Fruit fly (Drosophila melanogaster) whole organism, embryonic: ENCODE data around the gene CG17032.

ENCODE experiments used
- Aef1 ChIP-seq: fragments of 200-800 bp; sonication (Bioruptor generic); IDR thresholded peaks from 3 replicates; pipeline ENCODE4 v1.3.6; 2022; ENCODE audit warnings: missing biosample characterization, missing genetic modification characterization
- Bteb2 ChIP-seq: fragments of 200-800 bp; sonication (Bioruptor generic); optimal IDR thresholded peaks from 2 replicates; lab custom pipeline; 2016; ENCODE audit warnings: missing biosample characterization, missing genetic modification characterization
- C15 ChIP-seq: fragments of 200-800 bp; sonication (Bioruptor generic); IDR thresholded peaks from 3 replicates; pipeline ENCODE4 v1.3.6; 2022; ENCODE audit warnings: missing biosample characterization, missing genetic modification characterization
- CG10654 ChIP-seq: fragments of 200-800 bp; sonication (Bioruptor generic); optimal IDR thresholded peaks from 2 replicates; lab custom pipeline; 2016; ENCODE audit warnings: missing biosample characterization, missing genetic modification characterization
- CG10959 ChIP-seq: fragments of 200-800 bp; sonication (Bioruptor generic); IDR thresholded peaks from 2 replicates; pipeline ENCODE4 v1.3.6; 2022; ENCODE audit warnings: missing biosample characterization, missing genetic modification characterization
- CG11247 ChIP-seq: fragments of 200-800 bp; sonication (Bioruptor generic); IDR thresholded peaks from 2 replicates; pipeline ENCODE4 v1.3.6; 2022; ENCODE audit warnings: missing biosample characterization, missing genetic modification characterization
- CG12071 ChIP-seq: fragments of 200-800 bp; sonication (Bioruptor generic); optimal IDR thresholded peaks from 3 replicates; lab custom pipeline; 2018; ENCODE audit warnings: missing biosample characterization, mild to moderate bottlenecking, missing genetic modification characterization
- CG1602 ChIP-seq: fragments of 200-800 bp; sonication (Bioruptor generic); optimal IDR thresholded peaks from 3 replicates; lab custom pipeline; 2016; ENCODE audit warnings: missing biosample characterization, missing genetic modification characterization
- CG1792 ChIP-seq: fragments of 200-800 bp; sonication (Bioruptor generic); optimal IDR thresholded peaks from 2 replicates; lab custom pipeline; 2016; ENCODE audit warnings: missing biosample characterization, missing genetic modification characterization
- CG3407 ChIP-seq: fragments of 200-800 bp; sonication (Bioruptor generic); optimal IDR thresholded peaks from 2 replicates; lab custom pipeline; 2018; ENCODE audit warnings: missing biosample characterization, mild to moderate bottlenecking, missing genetic modification characterization
- CG4282 ChIP-seq: fragments of 200-800 bp; sonication (Bioruptor generic); optimal IDR thresholded peaks from 2 replicates; lab custom pipeline; 2016; ENCODE audit warnings: missing biosample characterization, missing genetic modification characterization
- CG5180 ChIP-seq: fragments of 200-800 bp; sonication (Bioruptor generic); optimal IDR thresholded peaks from 3 replicates; lab custom pipeline; 2017; ENCODE audit warnings: missing biosample characterization, missing genetic modification characterization, mild to moderate bottlenecking, moderate library complexity, missing genetic modification reagents
- CG6654 ChIP-seq: fragments of 200-800 bp; sonication (Bioruptor generic); optimal IDR thresholded peaks from 2 replicates; lab custom pipeline; 2017; ENCODE audit warnings: missing biosample characterization, mild to moderate bottlenecking, missing genetic modification characterization
- CG7839 ChIP-seq: fragments of 200-800 bp; sonication (Bioruptor generic); optimal IDR thresholded peaks from 3 replicates; lab custom pipeline; 2018; ENCODE audit warnings: missing biosample characterization, mild to moderate bottlenecking, missing genetic modification characterization, moderate library complexity
- CG9727 ChIP-seq: fragments of 200-800 bp; sonication (Bioruptor generic); optimal IDR thresholded peaks from 3 replicates; lab custom pipeline; 2017; ENCODE audit warnings: missing biosample characterization, mild to moderate bottlenecking, missing genetic modification characterization
- CrebB ChIP-seq: fragments of 200-800 bp; sonication (Bioruptor generic); optimal IDR thresholded peaks from 3 replicates; lab custom pipeline; 2018; ENCODE audit warnings: missing biosample characterization, mild to moderate bottlenecking, missing genetic modification characterization
- Dad ChIP-seq: fragments of 200-800 bp; sonication (Bioruptor generic); optimal IDR thresholded peaks from 3 replicates; lab custom pipeline; 2016; ENCODE audit warnings: missing biosample characterization, missing genetic modification characterization
- Dref ChIP-seq: fragments of 200-800 bp; sonication (Bioruptor generic); IDR thresholded peaks from 2 replicates; pipeline ENCODE4 v1.3.6; 2022; ENCODE audit warnings: missing biosample characterization, missing genetic modification characterization
- E2f1 ChIP-seq: fragments of 200-800 bp; sonication (Bioruptor generic); IDR thresholded peaks from 2 replicates; pipeline ENCODE4 v1.3.6; 2022; ENCODE audit warnings: missing biosample characterization, missing genetic modification characterization
- E2f2 ChIP-seq: fragments of 200-800 bp; sonication (Bioruptor generic); IDR thresholded peaks from 2 replicates; pipeline ENCODE4 v1.3.6; 2022; ENCODE audit warnings: missing biosample characterization, missing genetic modification characterization
- Fer2 ChIP-seq: fragments of 200-800 bp; sonication (Bioruptor generic); optimal IDR thresholded peaks from 2 replicates; lab custom pipeline; 2018; ENCODE audit warnings: missing biosample characterization, mild to moderate bottlenecking, missing genetic modification characterization, moderate library complexity
- Hsf ChIP-seq: fragments of 200-800 bp; sonication (Bioruptor generic); optimal IDR thresholded peaks from 3 replicates; lab custom pipeline; 2016; ENCODE audit warnings: missing biosample characterization, missing genetic modification characterization
- Mad ChIP-seq: fragments of 200-800 bp; sonication (Bioruptor generic); optimal IDR thresholded peaks from 2 replicates; lab custom pipeline; 2016; ENCODE audit warnings: missing biosample characterization, missing genetic modification characterization
- Max ChIP-seq: fragments of 200-800 bp; sonication (Bioruptor generic); optimal IDR thresholded peaks from 2 replicates; lab custom pipeline; 2016; ENCODE audit warnings: missing biosample characterization, mild to moderate bottlenecking, missing genetic modification characterization
- Optix ChIP-seq: fragments of 200-800 bp; sonication (Bioruptor generic); IDR thresholded peaks from 3 replicates; pipeline ENCODE4 v1.3.6; 2022; ENCODE audit warnings: missing biosample characterization, missing genetic modification characterization
- Ptx1 ChIP-seq: fragments of 200-800 bp; sonication (Bioruptor generic); IDR thresholded peaks from 2 replicates; pipeline ENCODE4 v1.3.6; 2022; ENCODE audit warnings: missing biosample characterization, missing genetic modification characterization
- Side ChIP-seq: fragments of 200-800 bp; sonication (Bioruptor generic); optimal IDR thresholded peaks from 2 replicates; lab custom pipeline; 2016; ENCODE audit warnings: missing biosample characterization, missing genetic modification characterization
- ac ChIP-seq: fragments of 200-800 bp; sonication (Bioruptor generic); optimal IDR thresholded peaks from 3 replicates; lab custom pipeline; 2017; ENCODE audit warnings: missing biosample characterization, mild to moderate bottlenecking, missing genetic modification characterization
- ara ChIP-seq: fragments of 200-800 bp; sonication (Bioruptor generic); IDR thresholded peaks from 2 replicates; pipeline ENCODE4 v1.3.6; 2022; ENCODE audit warnings: missing biosample characterization, missing genetic modification characterization
- ase ChIP-seq: fragments of 200-800 bp; sonication (Bioruptor generic); IDR thresholded peaks from 3 replicates; pipeline ENCODE4 v1.3.6; 2022; ENCODE audit warnings: missing biosample characterization, missing genetic modification characterization
- bsh ChIP-seq, 2 experiments: fragments of 200-800 bp; sonication (Bioruptor generic); optimal IDR thresholded peaks; 2 replicates each; lab custom pipeline; 2017 to 2018; ENCODE audit warnings: mild to moderate bottlenecking in 2 of 2, missing biosample characterization in 2 of 2, missing genetic modification characterization in 2 of 2, moderate library complexity in 1 of 2
- cas ChIP-seq: fragments of 200-800 bp; sonication (Bioruptor generic); IDR thresholded peaks from 2 replicates; pipeline ENCODE4 v1.3.6; 2022; ENCODE audit warnings: missing biosample characterization, missing genetic modification characterization
- caup ChIP-seq: fragments of 200-800 bp; sonication (Bioruptor generic); optimal IDR thresholded peaks from 3 replicates; lab custom pipeline; 2017; ENCODE audit warnings: missing biosample characterization, mild to moderate bottlenecking, missing genetic modification characterization, moderate library complexity; ENCODE audit not compliant: severe bottlenecking
- esg ChIP-seq: fragments of 200-800 bp; sonication (Bioruptor generic); conservative IDR thresholded peaks from 2 replicates; pipeline ENCODE4 v1.3.6; 2022; ENCODE audit warnings: missing biosample characterization, missing genetic modification characterization
- jing ChIP-seq: fragments of 200-800 bp; sonication (Bioruptor generic); optimal IDR thresholded peaks from 2 replicates; lab custom pipeline; 2018; ENCODE audit warnings: missing biosample characterization, mild to moderate bottlenecking, missing genetic modification characterization
- lab ChIP-seq: fragments of 200-800 bp; sonication (Bioruptor generic); optimal IDR thresholded peaks from 3 replicates; lab custom pipeline; 2017; ENCODE audit warnings: missing biosample characterization, missing genetic modification characterization, mild to moderate bottlenecking, moderate library complexity, missing genetic modification reagents
- pum ChIP-seq: fragments of 200-800 bp; sonication (Bioruptor generic); optimal IDR thresholded peaks from 2 replicates; lab custom pipeline; 2016; ENCODE audit warnings: missing biosample characterization, missing genetic modification characterization
- shn ChIP-seq: fragments of 200-800 bp; sonication (Bioruptor generic); optimal IDR thresholded peaks from 3 replicates; lab custom pipeline; 2016; ENCODE audit warnings: missing biosample characterization, missing genetic modification characterization
- slou ChIP-seq: fragments of 200-800 bp; sonication (Bioruptor generic); optimal IDR thresholded peaks from 3 replicates; lab custom pipeline; 2016; ENCODE audit warnings: missing biosample characterization, missing genetic modification characterization
- ttk ChIP-seq: fragments of 200-800 bp; sonication (Bioruptor generic); IDR thresholded peaks from 2 replicates; pipeline ENCODE4 v2.1.2; 2022; ENCODE audit warnings: missing biosample characterization, missing genetic modification characterization
- twi ChIP-seq: fragments of 200-800 bp; optimal IDR thresholded peaks from 2 replicates; lab custom pipeline; 2019; ENCODE audit warnings: missing biosample characterization, mild to moderate bottlenecking, missing genetic modification characterization, moderate library complexity
- unc-4 ChIP-seq: fragments of 200-800 bp; sonication (Bioruptor generic); IDR thresholded peaks from 2 replicates; pipeline ENCODE4 v1.3.6; 2022; ENCODE audit warnings: missing biosample characterization, missing genetic modification characterization; ENCODE audit not compliant: partially characterized antibody
- yki ChIP-seq: fragments of >200 bp; optimal IDR thresholded peaks from 3 replicates; lab custom pipeline; 2018
- z ChIP-seq: fragments of 200-800 bp; sonication (Bioruptor generic); IDR thresholded peaks from 3 replicates; pipeline ENCODE4 v1.3.6; 2022; ENCODE audit warnings: missing biosample characterization, missing genetic modification characterization
- zfh1 ChIP-seq: fragments of 200-800 bp; sonication (Bioruptor generic); IDR thresholded peaks from 3 replicates; pipeline ENCODE4 v1.3.6; 2022; ENCODE audit warnings: missing biosample characterization, missing genetic modification characterization

CG17032 gene

DNA sequence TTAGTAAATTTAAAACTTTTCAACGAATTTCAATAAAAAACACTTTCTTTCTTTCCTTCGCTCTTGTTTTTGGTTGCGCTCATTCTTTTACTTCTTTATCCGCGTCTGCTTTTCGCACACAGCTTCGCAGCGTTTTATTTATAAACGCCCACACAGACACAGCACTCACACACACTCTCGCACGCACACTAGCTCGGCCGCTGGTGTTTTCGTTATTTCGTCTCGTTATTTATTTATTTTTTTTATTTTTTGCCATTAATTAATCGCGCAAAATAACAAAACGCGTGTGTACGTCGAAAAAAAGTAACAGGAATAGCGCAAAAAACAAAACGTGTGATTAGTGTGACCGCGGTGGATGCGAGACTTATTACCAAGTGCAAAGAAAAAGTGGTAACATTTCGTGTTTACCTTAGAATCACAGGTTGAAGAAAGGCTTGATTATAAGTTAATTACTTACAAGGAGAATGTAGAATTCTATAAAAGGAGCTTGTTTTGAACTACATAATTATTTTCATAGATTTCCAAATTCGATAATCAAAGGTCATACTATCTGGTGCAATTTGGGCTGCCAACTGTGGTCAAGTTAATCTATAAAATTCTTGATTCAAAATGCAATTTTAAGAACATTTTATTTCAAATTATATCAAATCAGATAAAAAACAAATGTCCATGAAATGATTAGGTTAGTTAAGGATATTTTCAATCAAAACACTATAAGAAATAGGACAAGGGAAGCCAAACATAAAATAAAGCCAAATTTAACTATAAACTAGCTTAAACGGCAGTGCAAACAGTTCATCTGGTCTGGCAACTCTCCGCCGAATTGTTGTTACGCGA, 46.0 kb downstream of the CG17032 start, which contains the start of the genes hzg and mRpS31 (continued):
- no peak for TF ChIP-seq ase
- peak; percentile 39; the same call in 1 of the 3 replicates for TF ChIP-seq zfh1 (GFP tag; lab: Robert Waterston, UW)
- no peak for TF ChIP-seq cas (GFP tag; lab: Robert Waterston, UW)
- TF ChIP-seq shn, result peak; percentile 46
- TF ChIP-seq pum, result peak; percentile 54
- TF ChIP-seq bsh (GFP tag; optimal IDR thresholded peaks at IDR 0.05; lab: Kevin White, UChicago), result peak; percentile 55 to 81
- TF ChIP-seq Dad (GFP tag; lab: Kevin White, UChicago), result no peak
- peak; percentile 70 for TF ChIP-seq Ptx1 (GFP tag; lab: Robert Waterston, UW)
- no peak for TF ChIP-seq caup
- TF ChIP-seq CG6654 (GFP tag; lab: Kevin White, UChicago), result no peak
- peak; percentile 67 for TF ChIP-seq Hsf
- peak; percentile 54 for TF ChIP-seq CG1602
- TF ChIP-seq E2f2 (GFP tag; lab: Robert Waterston, UW), result no peak; the same call in 1 of the 2 replicates
- no peak for TF ChIP-seq Aef1
- no peak for TF ChIP-seq ac (GFP tag; lab: Kevin White, UChicago)
- peak; percentile 50 for TF ChIP-seq CG10654 (GFP tag; lab: Kevin White, UChicago)
- TF ChIP-seq jing (GFP tag; lab: Kevin White, UChicago), result no peak
- peak; percentile 27 for TF ChIP-seq Bteb2 (GFP tag; lab: Kevin White, UChicago)
- no peak for TF ChIP-seq CG10959 (GFP tag; lab: Robert Waterston, UW)
- peak; percentile 25 for TF ChIP-seq CG7839 (tag; lab: Kevin White, UChicago)
- no peak for TF ChIP-seq C15 (GFP tag; lab: Robert Waterston, UW)
- peak; percentile 54 for TF ChIP-seq Max (GFP tag; lab: Kevin White, UChicago)
- TF ChIP-seq Side, result peak; percentile 39
- peak; percentile 35 for TF ChIP-seq CG9727 (GFP tag; lab: Kevin White, UChicago)
- TF ChIP-seq CG4282 (GFP tag; lab: Kevin White, UChicago), result no peak
- no peak for TF ChIP-seq Optix
- no peak for TF ChIP-seq unc-4 (GFP tag; lab: Robert Waterston, UW)
- peak; percentile 31 for TF ChIP-seq lab (GFP tag; lab: Kevin White, UChicago)
- no peak for TF ChIP-seq E2f1 (GFP tag; lab: Robert Waterston, UW)
- no peak for TF ChIP-seq slou
- peak; percentile 23; the same call in 1 of the 2 replicates for TF ChIP-seq ttk (GFP tag; lab: Robert Waterston, UW)
- peak; percentile 18; the same call in 1 of the 2 replicates for TF ChIP-seq esg
- TF ChIP-seq CG11247 (GFP tag; lab: Robert Waterston, UW), result no peak
- no peak for TF ChIP-seq CG3407 (GFP tag; lab: Kevin White, UChicago)
- no peak for TF ChIP-seq CG5180 (GFP tag; lab: Kevin White, UChicago)
- TF ChIP-seq CrebB, result no peak
- TF ChIP-seq Mad, result no peak
- TF ChIP-seq z (GFP tag; lab: Robert Waterston, UW), result no peak
- no peak for TF ChIP-seq Dref (GFP tag; lab: Robert Waterston, UW)
- TF ChIP-seq CG12071 (GFP tag; lab: Kevin White, UChicago), result no peak
- no peak for TF ChIP-seq yki (lab: Kevin White, UChicago)
- TF ChIP-seq CG1792 (GFP tag; lab: Kevin White, UChicago), result peak; percentile 13
- TF ChIP-seq Fer2 (tag; lab: Kevin White, UChicago), result peak; percentile 20
- TF ChIP-seq twi, result peak; percentile 28
- TF ChIP-seq ara (GFP tag; lab: Robert Waterston, UW), result no peak
